Fruit fly (Drosophila melanogaster): Measurements from ENCODE around the gene Rab11.

Gene Rab11

DNA sequence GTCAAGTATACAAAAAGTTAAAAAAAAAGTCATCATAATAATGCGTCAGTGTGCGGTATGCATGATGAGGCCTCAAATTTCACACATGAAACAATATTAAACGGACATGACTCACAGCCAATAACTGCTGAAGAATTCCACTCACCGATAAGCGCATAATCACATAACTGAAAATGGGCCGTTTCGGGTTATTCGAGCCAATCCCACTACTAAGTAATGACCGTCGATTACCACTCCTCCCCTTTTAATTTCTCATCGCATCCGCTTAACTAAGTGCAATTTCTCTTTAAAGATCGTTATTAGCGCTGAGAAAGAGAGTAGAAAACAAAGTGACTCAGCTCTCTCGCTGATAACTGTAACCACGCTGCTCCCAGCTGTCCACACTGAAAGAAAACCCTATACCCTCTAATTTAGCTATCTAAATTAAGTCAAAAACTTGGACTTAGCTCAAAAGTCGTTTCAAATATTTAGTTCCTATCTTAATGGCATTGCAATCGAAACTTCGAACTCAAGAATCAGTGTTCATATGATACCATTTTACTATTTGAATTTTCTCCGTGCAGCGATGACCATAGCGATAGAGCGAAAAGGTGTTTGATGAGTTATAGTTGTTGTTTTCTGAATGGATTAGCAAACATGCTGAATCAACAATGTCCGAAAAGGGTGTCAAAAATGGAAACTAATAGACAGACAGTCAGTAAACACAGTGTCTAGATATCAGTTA is 1.7 kb downstream of the Rab11 start (continued):
- TF ChIP-seq Dek (tag; optimal IDR thresholded peaks at IDR 0.05) (peak; percentile 86), CG16815 (GFP tag; optimal IDR thresholded peaks at IDR 0.05) (peak; percentile 45), Sry-δ (GFP tag; optimal IDR thresholded peaks at IDR 0.05) (peak; percentile 59), Abd-B (GFP tag; optimal IDR thresholded peaks at IDR 0.05) (peak; percentile 73), fd102C (GFP tag; optimal IDR thresholded peaks at IDR 0.05) (peak; percentile 78), nerfin-2 (GFP tag; IDR thresholded peaks at IDR 0.05; ENCODE audit: partially characterized antibody) (no peak), CG11456 (GFP tag; IDR thresholded peaks at IDR 0.05) (peak; percentile 89), Dp (GFP tag; optimal IDR thresholded peaks at IDR 0.05) (no peak), Nf-YA (GFP tag; IDR thresholded peaks at IDR 0.05) (peak; percentile 69), Rx (GFP tag; IDR thresholded peaks at IDR 0.05) (peak; percentile 76), maf-S (GFP tag; optimal IDR thresholded peaks at IDR 0.05) (peak; percentile 85), Doc3 (GFP tag; IDR thresholded peaks at IDR 0.05; ENCODE audit: partially characterized antibody) (no peak), Meics (GFP tag; optimal IDR thresholded peaks at IDR 0.05) (peak; percentile 51), CG7372 (GFP tag; IDR thresholded peaks at IDR 0.05) (peak; percentile 69; the same call in 1 of the 2 replicates), ci (GFP tag; IDR thresholded peaks at IDR 0.05) (peak; percentile 94), sqz (GFP tag; optimal IDR thresholded peaks at IDR 0.05) (no peak), CG31224 (GFP tag; IDR thresholded peaks at IDR 0.05) (peak; percentile 75), CG7556 (GFP tag; optimal IDR thresholded peaks at IDR 0.05) (peak; percentile 85), ems (GFP tag; optimal IDR thresholded peaks at IDR 0.05) (peak; percentile 60), Dref (GFP tag; IDR thresholded peaks at IDR 0.05) (no peak), CG7839 (tag; optimal IDR thresholded peaks at IDR 0.05) (peak; percentile 89), CG7745 (tag; optimal IDR thresholded peaks at IDR 0.05) (peak; percentile 42), CG5245 (GFP tag; optimal IDR thresholded peaks at IDR 0.05) (peak; percentile 77), Dll (GFP tag; IDR thresholded peaks at IDR 0.05; ENCODE audit: partially characterized antibody) (no peak), CG1832 (GFP tag; optimal IDR thresholded peaks at IDR 0.05) (no peak), eyg (GFP tag; optimal IDR thresholded peaks at IDR 0.05) (peak; percentile 86), CG11696 (GFP tag; IDR thresholded peaks at IDR 0.05) (peak; percentile 56), TFAM (GFP tag; optimal IDR thresholded peaks at IDR 0.05) (peak; percentile 67), CG12155 (GFP tag; optimal IDR thresholded peaks at IDR 0.05) (peak; percentile 79), CG3838 (GFP tag; optimal IDR thresholded peaks at IDR 0.05) (peak; percentile 81), E2f2 (GFP tag; IDR thresholded peaks at IDR 0.05) (peak; percentile 63), ttk (GFP tag; IDR thresholded peaks at IDR 0.05) (peak; percentile 75), Taf1 (GFP tag; IDR thresholded peaks at IDR 0.05) (peak; percentile 52), insv (GFP tag; optimal IDR thresholded peaks at IDR 0.05) (peak in 1 of 2 experiments; percentile 38), sna (GFP tag; IDR thresholded peaks at IDR 0.05; ENCODE audit: partially characterized antibody) (no peak), wdn (GFP tag; IDR thresholded peaks at IDR 0.05) (peak; percentile 84), CG12744 (GFP tag; optimal IDR thresholded peaks at IDR 0.05) (peak; percentile 92), CG14710 (tag; optimal IDR thresholded peaks at IDR 0.05) (peak; percentile 78), CG43689 (GFP tag; IDR thresholded peaks at IDR 0.05) (peak; percentile 65), CG10366 (GFP tag; IDR thresholded peaks at IDR 0.05) (peak; percentile 86), vnd (GFP tag; IDR thresholded peaks at IDR 0.05; ENCODE audit: partially characterized antibody) (no peak), jumu (GFP tag; optimal IDR thresholded peaks at IDR 0.05) (peak; percentile 90), emc (GFP tag; optimal IDR thresholded peaks at IDR 0.05) (no peak), nerfin-1 (tag; optimal IDR thresholded peaks at IDR 0.05) (peak; percentile 80), CG4424 (GFP tag; optimal IDR thresholded peaks at IDR 0.05) (peak; percentile 15), vvl (GFP tag; IDR thresholded peaks at IDR 0.05) (peak; percentile 93), zf30C (GFP tag; optimal IDR thresholded peaks at IDR 0.05) (peak; percentile 88), ap (GFP tag; IDR thresholded peaks at IDR 0.05) (peak; percentile 78), sob (GFP tag; IDR thresholded peaks at IDR 0.05) (peak; percentile 89), wor (GFP tag; IDR thresholded peaks at IDR 0.05) (peak; percentile 77)

All from whole organism, embryonic.